Fruit fly (Drosophila melanogaster) whole organism, adult: Measurements from ENCODE around the gene COX7B.

Source experiments
- CG11617 ChIP-seq: fragments of 200-800 bp; sonication (Bioruptor generic); optimal IDR thresholded peaks from 2 replicates; lab custom pipeline; 2017; ENCODE audit warnings: mild to moderate bottlenecking, missing biosample characterization, missing genetic modification reagents, missing genetic modification characterization
- CG12768 ChIP-seq: fragments of 200-800 bp; sonication (Bioruptor generic); optimal IDR thresholded peaks from 2 replicates; lab custom pipeline; 2017; ENCODE audit warnings: missing biosample characterization, missing genetic modification characterization, mild to moderate bottlenecking, moderate library complexity, missing genetic modification reagents
- CG14711 ChIP-seq: fragments of 200-800 bp; sonication (Bioruptor generic); optimal IDR thresholded peaks from 2 replicates; lab custom pipeline; 2018; ENCODE audit warnings: missing biosample characterization, mild to moderate bottlenecking, missing genetic modification characterization, moderate library complexity
- CG1620 ChIP-seq: fragments of 200-800 bp; sonication (Bioruptor generic); optimal IDR thresholded peaks from 2 replicates; lab custom pipeline; 2016; ENCODE audit warnings: missing biosample characterization, missing genetic modification characterization
- CG33017 ChIP-seq: fragments of 200-800 bp; sonication (Bioruptor generic); optimal IDR thresholded peaks from 2 replicates; lab custom pipeline; 2018; ENCODE audit warnings: missing biosample characterization, mild to moderate bottlenecking, missing genetic modification characterization, moderate library complexity
- CG5204 ChIP-seq: fragments of 200-800 bp; sonication (Bioruptor generic); optimal IDR thresholded peaks from 2 replicates; lab custom pipeline; 2016; ENCODE audit warnings: missing biosample characterization, missing genetic modification characterization
- CG7045 ChIP-seq: fragments of 200-800 bp; sonication (Bioruptor generic); optimal IDR thresholded peaks from 2 replicates; lab custom pipeline; 2017; ENCODE audit warnings: missing biosample characterization, mild to moderate bottlenecking, missing genetic modification characterization
- Clk ChIP-seq: fragments of 200-800 bp; sonication (Bioruptor generic); optimal IDR thresholded peaks from 2 replicates; lab custom pipeline; 2017; ENCODE audit warnings: missing biosample characterization, missing genetic modification characterization
- Crg-1 ChIP-seq: fragments of 200-800 bp; sonication (Bioruptor generic); optimal IDR thresholded peaks from 2 replicates; lab custom pipeline; 2016; ENCODE audit warnings: missing biosample characterization, missing genetic modification characterization
- Hr96 ChIP-seq: fragments of 200-800 bp; sonication (Bioruptor generic); optimal IDR thresholded peaks from 2 replicates; lab custom pipeline; 2016; ENCODE audit warnings: missing biosample characterization, missing genetic modification characterization
- Mnt ChIP-seq: fragments of 200-800 bp; sonication (Bioruptor generic); optimal IDR thresholded peaks from 2 replicates; lab custom pipeline; 2016; ENCODE audit warnings: missing biosample characterization, mild to moderate bottlenecking, missing genetic modification characterization
- bab1 ChIP-seq: fragments of 200-800 bp; sonication (Bioruptor generic); optimal IDR thresholded peaks from 3 replicates; lab custom pipeline; 2019; ENCODE audit warnings: missing biosample characterization, mild to moderate bottlenecking, missing genetic modification characterization, moderate library complexity
- cic ChIP-seq: fragments of 200-800 bp; sonication (Bioruptor generic); optimal IDR thresholded peaks from 2 replicates; lab custom pipeline; 2017; ENCODE audit warnings: missing biosample characterization, mild to moderate bottlenecking, missing genetic modification characterization, moderate library complexity
- cnc ChIP-seq, 2 experiments: fragments of >200 bp; optimal IDR thresholded peaks; 2 replicates each; lab custom pipeline; 2017
- kay ChIP-seq: fragments of 200-800 bp; sonication (Bioruptor generic); peaks from one replicate; lab custom pipeline; 2016; ENCODE audit warnings: missing biosample characterization, missing genetic modification characterization, borderline replicate concordance
- ovo ChIP-seq: fragments of 200-800 bp; sonication (Bioruptor generic); optimal IDR thresholded peaks from 2 replicates; lab custom pipeline; 2016; ENCODE audit warnings: missing biosample characterization, missing genetic modification characterization
- pad ChIP-seq: fragments of 200-800 bp; sonication (Bioruptor generic); optimal IDR thresholded peaks from 3 replicates; lab custom pipeline; 2017; ENCODE audit warnings: missing biosample characterization, missing genetic modification characterization, mild to moderate bottlenecking, moderate library complexity, missing genetic modification reagents
- tj ChIP-seq: fragments of 200-800 bp; sonication (Bioruptor generic); optimal IDR thresholded peaks from 3 replicates; lab custom pipeline; 2017; ENCODE audit warnings: missing biosample characterization, mild to moderate bottlenecking, missing genetic modification characterization, moderate library complexity
- toe ChIP-seq: fragments of 200-800 bp; sonication (Bioruptor generic); optimal IDR thresholded peaks from 2 replicates; lab custom pipeline; 2016; ENCODE audit warnings: missing biosample characterization, missing genetic modification characterization

Gene COX7B

dm6 chr3L:17462474-17462873, 37.2 kb downstream of the COX7B start:
- TF ChIP-seq cnc (optimal IDR thresholded peaks at IDR 0.05; lab: Kevin White, UChicago) (no peak), toe (no peak), CG7045 (GFP tag; lab: Kevin White, UChicago) (no peak), Clk (GFP tag; lab: Kevin White, UChicago) (no peak), kay (no peak)

- no peak for TF ChIP-seq toe
- peak; percentile 35 for TF ChIP-seq bab1
These were observed 40.5 kb downstream of the COX7B start, which contains the start of gene QIL1 for dm6 chr3L:17465804-17466203. Gene QIL1 (plus strand): TSS chr3L:17465945.

- TF ChIP-seq CG1620 = no peak
- no peak for TF ChIP-seq CG5204 (GFP tag; lab: Kevin White, UChicago)
- TF ChIP-seq ovo (GFP tag; lab: Kevin White, UChicago) = no peak
- TF ChIP-seq Hr96 = no peak
- no peak for TF ChIP-seq cic (GFP tag; lab: Kevin White, UChicago)
- no peak for TF ChIP-seq bab1
- no peak for TF ChIP-seq Crg-1 (GFP tag; lab: Kevin White, UChicago)
- no peak for TF ChIP-seq CG7045 (GFP tag; lab: Kevin White, UChicago)
- no peak for TF ChIP-seq tj (GFP tag; lab: Kevin White, UChicago)
- no peak for TF ChIP-seq toe
- TF ChIP-seq Mnt (GFP tag; lab: Kevin White, UChicago) = no peak
- TF ChIP-seq Clk (GFP tag; lab: Kevin White, UChicago) = no peak
- no peak for TF ChIP-seq pad
- no peak for TF ChIP-seq CG33017 (tag; lab: Kevin White, UChicago)
- TF ChIP-seq CG11617 (GFP tag; lab: Kevin White, UChicago) = no peak
- TF ChIP-seq CG12768 = no peak
- TF ChIP-seq kay = no peak
These were observed 44.8 kb downstream of the COX7B start, which contains the start of gene SecCl for dm6 chr3L:17470110-17470509. Gene SecCl (plus strand): TSS chr3L:17470127.

dm6 chr3L:17473889-17474288, 48.6 kb downstream of the COX7B start:
- TF ChIP-seq cnc (optimal IDR thresholded peaks at IDR 0.05; lab: Kevin White, UChicago) = no peak
- TF ChIP-seq Hr96 = no peak
- TF ChIP-seq CG33017 (tag; lab: Kevin White, UChicago) = no peak
- TF ChIP-seq CG1620 = no peak
- no peak for TF ChIP-seq Clk (GFP tag; lab: Kevin White, UChicago)

- TF ChIP-seq CG14711 = peak; percentile 3
- peak; percentile 17 for TF ChIP-seq Mnt (GFP tag; lab: Kevin White, UChicago)
- TF ChIP-seq CG11617 (GFP tag; lab: Kevin White, UChicago) = no peak
- peak; percentile 53 for TF ChIP-seq bab1
These were observed 49.6 kb downstream of the COX7B start, which contains the start of the genes UQCR-Q and CG46525 for dm6 chr3L:17474711-17475451. Gene UQCR-Q (plus strand): TSS chr3L:17474761. Gene CG46525 (plus strand): TSS chr3L:17475220.
